Worm (Caenorhabditis elegans) whole organism, young adult: ENCODE data around the gene vps-39.

Experiments used
- B0336.3 ChIP-seq: fragments of 200-800 bp; sonication (Bioruptor generic); IDR thresholded peaks from 2 replicates; pipeline ENCODE4 v1.3.6; 2022; ENCODE audit warnings: missing genetic modification characterization, missing compliant biosample characterization
- C06A6.2 ChIP-seq: fragments of 200-800 bp; sonication (Bioruptor generic); conservative IDR thresholded peaks from 2 replicates; pipeline ENCODE4 v1.3.6; 2022; ENCODE audit warnings: missing genetic modification characterization, missing compliant biosample characterization
- D2030.7 ChIP-seq: fragments of 200-800 bp; sonication (Bioruptor generic); IDR thresholded peaks from 2 replicates; pipeline ENCODE4 v1.3.6; 2022; ENCODE audit warnings: missing genetic modification reagents, missing genetic modification characterization, missing compliant biosample characterization
- F33H1.4 ChIP-seq: fragments of 200-800 bp; sonication (Bioruptor generic); IDR thresholded peaks from 2 replicates; pipeline ENCODE4 v1.3.6; 2022; ENCODE audit warnings: missing genetic modification reagents, missing genetic modification characterization, missing compliant biosample characterization
- F37B4.10 ChIP-seq: fragments of 200-800 bp; sonication (Bioruptor generic); IDR thresholded peaks from 2 replicates; pipeline ENCODE4 v1.3.6; 2022; ENCODE audit warnings: missing genetic modification characterization, missing compliant biosample characterization
- F57A8.1 ChIP-seq: fragments of 200-800 bp; sonication (Bioruptor generic); optimal IDR thresholded peaks from 2 replicates; lab custom pipeline; 2018; ENCODE audit warnings: mild to moderate bottlenecking, missing genetic modification characterization, moderate library complexity, missing compliant biosample characterization
- K12H6.12 ChIP-seq: fragments of 200-800 bp; sonication (Bioruptor generic); optimal IDR thresholded peaks from 2 replicates; lab custom pipeline; 2018; ENCODE audit warnings: mild to moderate bottlenecking, missing genetic modification characterization, missing compliant biosample characterization
- ZK185.1 ChIP-seq: sonication (generic microtip); optimal IDR thresholded peaks from 2 replicates; lab custom pipeline; 2016; ENCODE audit warnings: mild to moderate bottlenecking, missing genetic modification characterization, missing compliant biosample characterization; ENCODE audit not compliant: poor library complexity, severe bottlenecking
- akir-1 ChIP-seq: fragments of 200-800 bp; sonication (Bioruptor generic); optimal IDR thresholded peaks from 2 replicates; lab custom pipeline; 2018; ENCODE audit warnings: mild to moderate bottlenecking, missing genetic modification characterization, moderate library complexity, missing compliant biosample characterization
- aptf-2 ChIP-seq: fragments of 200-800 bp; sonication (Bioruptor generic); conservative IDR thresholded peaks from 2 replicates; pipeline ENCODE4 v1.3.6; 2022; ENCODE audit warnings: missing genetic modification reagents, missing genetic modification characterization, missing compliant biosample characterization
- atf-7 ChIP-seq: sonication (generic microtip); optimal IDR thresholded peaks from 2 replicates; lab custom pipeline; 2017; ENCODE audit warnings: mild to moderate bottlenecking, missing genetic modification characterization, missing compliant biosample characterization
- attf-3 ChIP-seq: fragments of 200-800 bp; sonication (Bioruptor generic); conservative IDR thresholded peaks from 2 replicates; pipeline ENCODE4 v1.3.6; 2022; ENCODE audit warnings: missing genetic modification reagents, missing genetic modification characterization, missing compliant biosample characterization
- cebp-1 ChIP-seq, 2 experiments: fragments of 200-800 bp in 1 of 2; sonication (Bioruptor generic) in 1 of 2; sonication (generic microtip) in 1 of 2; IDR thresholded peaks in 1 of 2; optimal IDR thresholded peaks in 1 of 2; 2 replicates each; pipeline versions ENCODE4 v1.3.6 to Lab custom; 2017 to 2022; ENCODE audit warnings: missing compliant biosample characterization in 2 of 2, missing genetic modification characterization in 2 of 2, mild to moderate bottlenecking in 1 of 2, missing genetic modification reagents in 1 of 2, moderate library complexity in 1 of 2
- cebp-2 ChIP-seq: fragments of 200-800 bp; sonication (Bioruptor generic); IDR thresholded peaks from 2 replicates; pipeline ENCODE4 v1.3.6; 2022; ENCODE audit warnings: missing genetic modification characterization, missing compliant biosample characterization
- ceh-27 ChIP-seq: fragments of 200-800 bp; sonication (Bioruptor generic); optimal IDR thresholded peaks from 2 replicates; lab custom pipeline; 2018; ENCODE audit warnings: mild to moderate bottlenecking, missing genetic modification characterization, moderate library complexity, missing compliant biosample characterization
- ceh-91 ChIP-seq: fragments of 200-800 bp; sonication (Bioruptor generic); IDR thresholded peaks from 2 replicates; pipeline ENCODE4 v1.3.6; 2022; ENCODE audit warnings: missing genetic modification reagents, missing genetic modification characterization, missing compliant biosample characterization
- egrh-3 ChIP-seq: fragments of 200-800 bp; sonication (Bioruptor generic); IDR thresholded peaks from 2 replicates; pipeline ENCODE4 v1.3.6; 2022; ENCODE audit warnings: missing genetic modification reagents, missing genetic modification characterization, missing compliant biosample characterization
- ekl-4 ChIP-seq: fragments of 200-800 bp; sonication (Bioruptor generic); IDR thresholded peaks from 2 replicates; pipeline ENCODE4 v1.3.6; 2022; ENCODE audit warnings: missing genetic modification reagents, missing genetic modification characterization, missing compliant biosample characterization
- hmg-1.2 ChIP-seq: fragments of 200-800 bp; sonication (Bioruptor generic); IDR thresholded peaks from 2 replicates; pipeline ENCODE4 v1.3.6; 2022; ENCODE audit warnings: missing genetic modification reagents, missing genetic modification characterization, missing compliant biosample characterization
- hmg-20 ChIP-seq: fragments of 200-800 bp; sonication (Bioruptor generic); IDR thresholded peaks from 2 replicates; pipeline ENCODE4 v1.3.6; 2022; ENCODE audit warnings: missing genetic modification reagents, missing genetic modification characterization, missing compliant biosample characterization
- hsf-1 ChIP-seq: fragments of 200-800 bp; sonication (Bioruptor generic); IDR thresholded peaks from 2 replicates; pipeline ENCODE4 v1.3.6; 2022; ENCODE audit warnings: missing genetic modification reagents, missing genetic modification characterization, missing compliant biosample characterization
- let-607 ChIP-seq, 2 experiments: fragments of 200-800 bp in 1 of 2; sonication (Bioruptor generic) in 1 of 2; sonication (generic microtip) in 1 of 2; optimal IDR thresholded peaks; 2 replicates each; lab custom pipeline; 2016 to 2018; ENCODE audit warnings: mild to moderate bottlenecking in 2 of 2, missing compliant biosample characterization in 2 of 2, missing genetic modification characterization in 2 of 2, moderate library complexity in 2 of 2, missing genotype in 1 of 2
- lin-26 ChIP-seq: fragments of 200-800 bp; sonication (Bioruptor generic); IDR thresholded peaks from 2 replicates; pipeline ENCODE4 v1.3.6; 2022; ENCODE audit warnings: missing genetic modification reagents, missing genetic modification characterization, missing compliant biosample characterization
- lin-35 ChIP-seq, 3 experiments: fragments of 150-350 bp in 2 of 3; sonication (generic microtip) in 1 of 3; optimal IDR thresholded peaks; 2 replicates each; lab custom pipeline; 2014 to 2018; ENCODE audit warnings: missing biosample characterization in 3 of 3, missing genetic modification characterization in 3 of 3, missing genetic modification reagents in 3 of 3
- lin-40 ChIP-seq: sonication (generic microtip); optimal IDR thresholded peaks from 2 replicates; lab custom pipeline; 2016; ENCODE audit warnings: missing genetic modification characterization, mild to moderate bottlenecking, missing compliant biosample characterization, missing genotype, missing genetic modification reagents
- lin-54 ChIP-seq: fragments of 200-800 bp; sonication (Bioruptor generic); optimal IDR thresholded peaks from 2 replicates; lab custom pipeline; 2018; ENCODE audit warnings: mild to moderate bottlenecking, missing genetic modification characterization, missing compliant biosample characterization
- madf-10 ChIP-seq: sonication (generic microtip); optimal IDR thresholded peaks from 2 replicates; lab custom pipeline; 2016; ENCODE audit warnings: mild to moderate bottlenecking, missing genetic modification characterization, missing compliant biosample characterization
- madf-6 ChIP-seq: fragments of 200-800 bp; sonication (Bioruptor generic); IDR thresholded peaks from 2 replicates; pipeline ENCODE4 v1.3.6; 2022; ENCODE audit warnings: missing genetic modification reagents, missing genetic modification characterization, missing compliant biosample characterization
- mel-28 ChIP-seq: sonication (generic microtip); optimal IDR thresholded peaks from 2 replicates; lab custom pipeline; 2016; ENCODE audit warnings: borderline replicate concordance, mild to moderate bottlenecking, missing genetic modification characterization, missing compliant biosample characterization
- nfya-2 ChIP-seq: fragments of 200-800 bp; sonication (Bioruptor generic); IDR thresholded peaks from 2 replicates; pipeline ENCODE4 v1.3.6; 2022; ENCODE audit warnings: missing genetic modification reagents, missing genetic modification characterization, missing compliant biosample characterization
- nfyb-1 ChIP-seq: fragments of 200-800 bp; sonication (Bioruptor generic); IDR thresholded peaks from 2 replicates; pipeline ENCODE4 v1.3.6; 2022; ENCODE audit warnings: missing genetic modification reagents, missing genetic modification characterization, missing compliant biosample characterization
- nhr-80 ChIP-seq: sonication (generic microtip); optimal IDR thresholded peaks from 2 replicates; lab custom pipeline; 2016; ENCODE audit warnings: missing genetic modification characterization, missing compliant biosample characterization
- rpc-1 ChIP-seq, 2 experiments: fragments of 150-350 bp in 1 of 2; sonication (generic microtip) in 1 of 2; optimal IDR thresholded peaks; 2 replicates each; lab custom pipeline; 2014 to 2018; ENCODE audit warnings: missing biosample characterization in 1 of 2, missing genetic modification characterization in 1 of 2, missing genetic modification reagents in 1 of 2, missing genotype in 1 of 2
- snpc-3.4 ChIP-seq: sonication (generic microtip); optimal IDR thresholded peaks from 2 replicates; lab custom pipeline; 2017; ENCODE audit warnings: missing genetic modification characterization, mild to moderate bottlenecking, missing compliant biosample characterization, antibody characterized with exemption, moderate library complexity, missing genotype, missing genetic modification reagents
- snpc-4 ChIP-seq, 5 experiments: fragments of 150-350 bp in 1 of 5; sonication (generic microtip) in 4 of 5; optimal IDR thresholded peaks; 2 replicates each; lab custom pipeline; 2014 to 2018; ENCODE audit warnings: missing genetic modification characterization in 5 of 5, missing biosample characterization in 3 of 5, antibody characterized with exemption in 2 of 5, mild to moderate bottlenecking in 2 of 5, missing compliant biosample characterization in 2 of 5, missing genotype in 2 of 5, moderate library complexity in 2 of 5, missing genetic modification reagents in 1 of 5
- somi-1 ChIP-seq: fragments of 200-800 bp; sonication (Bioruptor generic); optimal IDR thresholded peaks from 2 replicates; lab custom pipeline; 2018; ENCODE audit warnings: mild to moderate bottlenecking, missing genetic modification characterization, missing compliant biosample characterization
- sptf-2 ChIP-seq: fragments of 200-800 bp; sonication (Bioruptor generic); optimal IDR thresholded peaks from 2 replicates; lab custom pipeline; 2018; ENCODE audit warnings: mild to moderate bottlenecking, missing genetic modification characterization, missing compliant biosample characterization
- tbp1 ChIP-seq: fragments of 200-800 bp; sonication (Bioruptor generic); optimal IDR thresholded peaks from 2 replicates; lab custom pipeline; 2018; ENCODE audit warnings: mild to moderate bottlenecking, missing genetic modification characterization, missing compliant biosample characterization
- unc-62 ChIP-seq: fragments of 150-350 bp; optimal IDR thresholded peaks from 2 replicates; lab custom pipeline; 2014; ENCODE audit warnings: missing biosample characterization, missing genetic modification reagents, missing genetic modification characterization
- ztf-26 ChIP-seq: sonication (generic microtip); optimal IDR thresholded peaks from 2 replicates; lab custom pipeline; 2017; ENCODE audit warnings: missing genetic modification characterization, missing compliant biosample characterization
- ztf-3 ChIP-seq: fragments of 200-800 bp; sonication (Bioruptor generic); optimal IDR thresholded peaks from 2 replicates; lab custom pipeline; 2018; ENCODE audit warnings: mild to moderate bottlenecking, missing genetic modification characterization, missing compliant biosample characterization

Gene vps-39

ce11 chrV:14012002-14012554 lies 26.1 kb downstream of the vps-39 start, which contains the start of the genes ddx-17 and aip-1 (continued):
- TF ChIP-seq lin-26 (GFP tag; lab: Robert Waterston, UW) = 0 out of 2 replicates have a peak, but pooled peaks have one; percentile 19
- TF ChIP-seq tbp1 (GFP tag; lab: Kevin White, UChicago) = peak; percentile 55
- TF ChIP-seq cebp-1 (GFP tag; IDR thresholded peaks at IDR 0.05; lab: Robert Waterston, UW) = peak; percentile 10; the same call in 1 of the 2 replicates
- TF ChIP-seq cebp-1 (tag; optimal IDR thresholded peaks at IDR 0.05; lab: Kevin White, UChicago) = peak; percentile 91
- peak in 1 of 3 experiments; percentile 70 for TF ChIP-seq lin-35 (GFP tag; optimal IDR thresholded peaks at IDR 0.05; lab: Kevin White, UChicago)
- peak; percentile 40; the same call in 1 of the 2 replicates for TF ChIP-seq hmg-1.2
- 0 out of 2 replicates have a peak, but pooled peaks have one; percentile 16 for TF ChIP-seq C06A6.2
- TF ChIP-seq ZK185.1 (tag; lab: Kevin White, UChicago) = peak; percentile 5
- TF ChIP-seq unc-62 (GFP tag; lab: Kevin White, UChicago) = no peak
- TF ChIP-seq B0336.3 = peak; percentile 45; the same call in 1 of the 2 replicates
- peak; percentile 94 for TF ChIP-seq F33H1.4 (GFP tag; lab: Robert Waterston, UW)
- peak; percentile 71 for TF ChIP-seq lin-40
- no peak for TF ChIP-seq mel-28 (tag; lab: Kevin White, UChicago)
- peak; percentile 81 for TF ChIP-seq hsf-1
- TF ChIP-seq ceh-27 = peak; percentile 52
- TF ChIP-seq ekl-4 (GFP tag; lab: Robert Waterston, UW) = peak; percentile 76
- 0 out of 2 replicates have a peak, but pooled peaks have one; percentile 12 for TF ChIP-seq attf-3
- TF ChIP-seq nhr-80 (tag; lab: Kevin White, UChicago) = peak; percentile 35
- TF ChIP-seq rpc-1 (optimal IDR thresholded peaks at IDR 0.05; lab: Kevin White, UChicago) = peak; percentile 29
- no peak for TF ChIP-seq rpc-1 (tag; optimal IDR thresholded peaks at IDR 0.05; lab: Kevin White, UChicago)
- no peak for TF ChIP-seq aptf-2
- TF ChIP-seq lin-54 (GFP tag; lab: Kevin White, UChicago) = peak; percentile 58
- TF ChIP-seq egrh-3 = peak; percentile 51
- TF ChIP-seq hmg-20 (GFP tag; lab: Robert Waterston, UW) = no peak
- no peak for TF ChIP-seq sptf-2 (GFP tag; lab: Kevin White, UChicago)
- TF ChIP-seq nfya-2 = no peak
- peak; percentile 35 for TF ChIP-seq ztf-26
- peak; percentile 30 for TF ChIP-seq madf-10
- no peak for TF ChIP-seq F57A8.1 (GFP tag; lab: Kevin White, UChicago)
- TF ChIP-seq D2030.7 (GFP tag; lab: Robert Waterston, UW) = peak; percentile 40; the same call in 1 of the 2 replicates
- peak; percentile 41; the same call in 1 of the 2 replicates for TF ChIP-seq ceh-91 (GFP tag; lab: Robert Waterston, UW)
- TF ChIP-seq ztf-3 (GFP tag; lab: Kevin White, UChicago) = no peak
- peak; percentile 37 for TF ChIP-seq K12H6.12 (tag; lab: Kevin White, UChicago)
- peak; percentile 76 for TF ChIP-seq madf-6 (GFP tag; lab: Robert Waterston, UW)
- TF ChIP-seq atf-7 (tag; lab: Kevin White, UChicago) = peak; percentile 92
- TF ChIP-seq F37B4.10 = no peak
- TF ChIP-seq nfyb-1 (GFP tag; lab: Robert Waterston, UW) = peak; percentile 56
- TF ChIP-seq snpc-4 (GFP tag; optimal IDR thresholded peaks at IDR 0.05; lab: Kevin White, UChicago) = no peak
- peak; percentile 2 to 71 (median 41) for TF ChIP-seq snpc-4 (tag; optimal IDR thresholded peaks at IDR 0.05; lab: Kevin White, UChicago)
- TF ChIP-seq somi-1 (GFP tag; lab: Kevin White, UChicago) = no peak
- no peak for TF ChIP-seq akir-1 (GFP tag; lab: Kevin White, UChicago)
- peak in 1 of 2 experiments; percentile 21 for TF ChIP-seq let-607 (tag; optimal IDR thresholded peaks at IDR 0.05; lab: Kevin White, UChicago)
- no peak for TF ChIP-seq cebp-2
- TF ChIP-seq snpc-3.4 = peak; percentile 66
